Worm (Caenorhabditis elegans) whole organism, L1 larva: Measurements from ENCODE around the gene srw-29.

Experiments
- C16A3.4 ChIP-seq: fragments of 150-350 bp; optimal IDR thresholded peaks from 2 replicates; lab custom pipeline; 2014; ENCODE audit warnings: missing biosample characterization, missing genetic modification characterization
- C34B4.2 ChIP-seq: sonication (generic microtip); optimal IDR thresholded peaks from 2 replicates; lab custom pipeline; 2017; ENCODE audit warnings: mild to moderate bottlenecking, missing genetic modification characterization, missing compliant biosample characterization
- F16B12.6 ChIP-seq: fragments of 150-350 bp; optimal IDR thresholded peaks from 2 replicates; lab custom pipeline; 2014; ENCODE audit warnings: missing biosample characterization, missing genetic modification characterization
- Y116A8C.19 ChIP-seq: sonication (generic microtip); optimal IDR thresholded peaks from 2 replicates; lab custom pipeline; 2016; ENCODE audit warnings: missing compliant biosample characterization, missing genetic modification characterization, borderline replicate concordance
- aha-1 ChIP-seq: fragments of 150-350 bp; optimal IDR thresholded peaks from 2 replicates; lab custom pipeline; 2014; ENCODE audit warnings: missing biosample characterization, missing genetic modification characterization
- alr-1 ChIP-seq: fragments of 200-800 bp; sonication (Bioruptor generic); optimal IDR thresholded peaks from 2 replicates; lab custom pipeline; 2018; ENCODE audit warnings: borderline replicate concordance, mild to moderate bottlenecking, missing genetic modification characterization, missing compliant biosample characterization
- blmp-1 ChIP-seq: fragments of 150-350 bp; optimal IDR thresholded peaks from 2 replicates; lab custom pipeline; 2014; ENCODE audit warnings: missing biosample characterization, missing genetic modification characterization
- ceh-63 ChIP-seq: fragments of 200-800 bp; sonication (Bioruptor generic); optimal IDR thresholded peaks from 2 replicates; lab custom pipeline; 2018; ENCODE audit warnings: mild to moderate bottlenecking, missing genetic modification characterization, missing compliant biosample characterization
- ceh-82 ChIP-seq, 3 experiments: fragments of 150-350 bp in 1 of 3; sonication (generic microtip) in 2 of 3; optimal IDR thresholded peaks; 2 replicates each; lab custom pipeline; 2014 to 2017; ENCODE audit warnings: missing biosample characterization in 3 of 3, missing genetic modification characterization in 3 of 3
- dpl-1 ChIP-seq, 3 experiments: fragments of 150-350 bp in 2 of 3; sonication (generic microtip) in 1 of 3; optimal IDR thresholded peaks; 2 replicates each; lab custom pipeline; 2014 to 2017; ENCODE audit warnings: missing biosample characterization in 3 of 3, missing genetic modification characterization in 3 of 3, missing genetic modification reagents in 3 of 3
- dsc-1 ChIP-seq: sonication (generic microtip); optimal IDR thresholded peaks from 2 replicates; lab custom pipeline; 2016; ENCODE audit warnings: mild to moderate bottlenecking, missing genetic modification characterization, missing compliant biosample characterization
- egl-27 ChIP-seq, 2 experiments: fragments of 150-350 bp in 1 of 2; sonication (generic microtip); optimal IDR thresholded peaks; 3 replicates each; lab custom pipeline; 2017 to 2018; ENCODE audit warnings: missing biosample characterization in 2 of 2, missing genetic modification characterization in 2 of 2, missing genetic modification reagents in 2 of 2
- elt-3 ChIP-seq, 6 experiments: fragments of 150-350 bp in 1 of 6; sonication (generic microtip); optimal IDR thresholded peaks; 2 replicates each; lab custom pipeline; 2017 to 2018; ENCODE audit warnings: missing biosample characterization in 6 of 6, missing genetic modification characterization in 6 of 6, inconsistent platforms in 1 of 6
- grh-1 ChIP-seq: fragments of 200-800 bp; sonication (Bioruptor generic); IDR thresholded peaks from 2 replicates; pipeline ENCODE4 v1.3.6; 2022; ENCODE audit warnings: missing genetic modification reagents, missing genetic modification characterization, missing compliant biosample characterization
- hlh-17 ChIP-seq: fragments of 200-800 bp; sonication (Bioruptor generic); optimal IDR thresholded peaks from 2 replicates; lab custom pipeline; 2018; ENCODE audit warnings: missing genetic modification characterization, mild to moderate bottlenecking, missing compliant biosample characterization, moderate library complexity, borderline replicate concordance
- hlh-4 ChIP-seq: sonication (generic microtip); optimal IDR thresholded peaks from 2 replicates; lab custom pipeline; 2016; ENCODE audit warnings: mild to moderate bottlenecking, missing genetic modification characterization, missing compliant biosample characterization
- lin-15B ChIP-seq: fragments of 150-350 bp; sonication (generic microtip); optimal IDR thresholded peaks from 3 replicates; lab custom pipeline; 2014; ENCODE audit warnings: missing biosample characterization, missing genetic modification characterization
- lin-35 ChIP-seq, 2 experiments: fragments of 150-350 bp; optimal IDR thresholded peaks; 2 replicates each; lab custom pipeline; 2014; ENCODE audit warnings: missing biosample characterization in 2 of 2, missing genetic modification characterization in 2 of 2, missing genetic modification reagents in 2 of 2
- lin-39 ChIP-seq: fragments of 150-350 bp; optimal IDR thresholded peaks from 2 replicates; lab custom pipeline; 2014; ENCODE audit warnings: missing biosample characterization, missing genetic modification reagents, missing genetic modification characterization
- lir-3 ChIP-seq: sonication (generic microtip); optimal IDR thresholded peaks from 2 replicates; lab custom pipeline; 2016; ENCODE audit warnings: mild to moderate bottlenecking, missing genetic modification characterization, moderate library complexity, missing compliant biosample characterization; ENCODE audit not compliant: poor library complexity
- lsy-2 ChIP-seq, 2 experiments: fragments of 150-350 bp; optimal IDR thresholded peaks; 2 replicates each; lab custom pipeline; 2014; ENCODE audit warnings: missing biosample characterization in 2 of 2, missing genetic modification characterization in 2 of 2
- mef-2 ChIP-seq: fragments of 150-350 bp; optimal IDR thresholded peaks from 2 replicates; lab custom pipeline; 2014; ENCODE audit warnings: missing biosample characterization, missing genetic modification characterization
- nhr-71 ChIP-seq: sonication (generic microtip); optimal IDR thresholded peaks from 2 replicates; lab custom pipeline; 2016; ENCODE audit warnings: mild to moderate bottlenecking, missing genetic modification characterization, moderate library complexity, missing compliant biosample characterization
- nhr-76 ChIP-seq: sonication (generic microtip); optimal IDR thresholded peaks from 2 replicates; lab custom pipeline; 2017; ENCODE audit warnings: missing biosample characterization, missing genetic modification characterization
- nhr-84 ChIP-seq: sonication (generic microtip); optimal IDR thresholded peaks from 2 replicates; lab custom pipeline; 2017; ENCODE audit warnings: missing biosample characterization, missing genetic modification characterization
- nhr-90 ChIP-seq: sonication (generic microtip); optimal IDR thresholded peaks from 2 replicates; lab custom pipeline; 2016; ENCODE audit warnings: mild to moderate bottlenecking, missing genetic modification characterization, missing compliant biosample characterization; ENCODE audit not compliant: poor library complexity
- pqm-1 ChIP-seq: sonication (generic microtip); optimal IDR thresholded peaks from 3 replicates; lab custom pipeline; 2017; ENCODE audit warnings: missing biosample characterization, missing genetic modification characterization
- skn-1 ChIP-seq: fragments of 150-350 bp; optimal IDR thresholded peaks from 2 replicates; lab custom pipeline; 2014; ENCODE audit warnings: missing biosample characterization, missing genetic modification characterization
- snu-23 ChIP-seq: sonication (generic microtip); optimal IDR thresholded peaks from 2 replicates; lab custom pipeline; 2016; ENCODE audit warnings: missing genetic modification characterization, missing compliant biosample characterization
- sox-4 ChIP-seq: sonication (generic microtip); optimal IDR thresholded peaks from 2 replicates; lab custom pipeline; 2016; ENCODE audit warnings: missing genetic modification characterization, missing compliant biosample characterization
- sptf-1 ChIP-seq: fragments of 150-350 bp; optimal IDR thresholded peaks from 2 replicates; lab custom pipeline; 2014; ENCODE audit warnings: missing biosample characterization, missing genetic modification characterization
- sup-37 ChIP-seq: fragments of 200-800 bp; sonication (Bioruptor generic); optimal IDR thresholded peaks from 2 replicates; lab custom pipeline; 2018; ENCODE audit warnings: mild to moderate bottlenecking, missing genetic modification characterization, missing compliant biosample characterization
- swsn-7 ChIP-seq: sonication (generic microtip); optimal IDR thresholded peaks from 2 replicates; lab custom pipeline; 2016; ENCODE audit warnings: missing genetic modification characterization, missing compliant biosample characterization
- tbx-2 ChIP-seq: sonication (generic microtip); optimal IDR thresholded peaks from 2 replicates; lab custom pipeline; 2016; ENCODE audit warnings: missing genetic modification characterization, missing compliant biosample characterization
- tlp-1 ChIP-seq: fragments of 150-350 bp; optimal IDR thresholded peaks from 2 replicates; lab custom pipeline; 2014; ENCODE audit warnings: missing biosample characterization, missing genetic modification characterization
- unc-30 ChIP-seq: sonication (generic microtip); optimal IDR thresholded peaks from 2 replicates; lab custom pipeline; 2017; ENCODE audit warnings: missing biosample characterization, missing genetic modification characterization
- xbp-1 ChIP-seq: sonication (generic microtip); optimal IDR thresholded peaks from 2 replicates; lab custom pipeline; 2016; ENCODE audit warnings: missing genetic modification characterization, missing compliant biosample characterization
- ztf-4 ChIP-seq: fragments of 150-350 bp; optimal IDR thresholded peaks from 2 replicates; lab custom pipeline; 2014; ENCODE audit warnings: missing biosample characterization, missing genetic modification characterization

The srw-29 gene

DNA sequence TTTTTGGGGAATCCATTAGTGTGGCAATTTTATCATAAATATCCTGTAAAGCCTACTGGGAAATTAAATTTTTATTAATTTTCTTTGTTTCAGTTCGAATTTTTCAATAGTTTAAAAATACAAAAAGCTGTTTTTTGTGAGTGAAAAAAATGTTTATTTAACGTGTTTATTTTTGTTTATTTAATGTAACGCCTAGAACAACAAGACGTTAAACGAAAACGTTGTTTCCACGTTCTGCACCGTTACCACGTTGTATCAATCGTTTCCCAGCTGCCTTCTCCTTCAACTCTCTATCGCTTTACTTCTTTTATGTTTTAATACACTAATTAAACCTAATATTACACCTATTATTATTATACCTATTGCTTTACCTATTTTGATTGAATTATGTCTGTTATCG is 23.4 kb upstream of the srw-29 start, which contains the start of gene T08G3.13:
Gene T08G3.13 (plus strand): TSS at position 301 of the 400 bp plus-strand sequence.
- no peak for TF ChIP-seq C16A3.4 (tag; lab: Kevin White, UChicago)
- TF ChIP-seq sptf-1 (tag; lab: Kevin White, UChicago), result no peak
- TF ChIP-seq aha-1, result no peak
- no peak for TF ChIP-seq mef-2 (tag; lab: Kevin White, UChicago)
- TF ChIP-seq snu-23 (GFP tag; lab: Kevin White, UChicago), result no peak
- no peak for TF ChIP-seq grh-1 (GFP tag; lab: Robert Waterston, UW)
- TF ChIP-seq elt-3 (tag; optimal IDR thresholded peaks at IDR 0.05; lab: Kevin White, UChicago), result no peak
- TF ChIP-seq alr-1 (tag; lab: Kevin White, UChicago), result no peak
- TF ChIP-seq nhr-90, result no peak
- TF ChIP-seq Y116A8C.19, result no peak
- no peak for TF ChIP-seq sup-37 (GFP tag; lab: Kevin White, UChicago)
- no peak for TF ChIP-seq nhr-84 (tag; lab: Kevin White, UChicago)
- TF ChIP-seq, all 84 proteins: peak for 0

DNA sequence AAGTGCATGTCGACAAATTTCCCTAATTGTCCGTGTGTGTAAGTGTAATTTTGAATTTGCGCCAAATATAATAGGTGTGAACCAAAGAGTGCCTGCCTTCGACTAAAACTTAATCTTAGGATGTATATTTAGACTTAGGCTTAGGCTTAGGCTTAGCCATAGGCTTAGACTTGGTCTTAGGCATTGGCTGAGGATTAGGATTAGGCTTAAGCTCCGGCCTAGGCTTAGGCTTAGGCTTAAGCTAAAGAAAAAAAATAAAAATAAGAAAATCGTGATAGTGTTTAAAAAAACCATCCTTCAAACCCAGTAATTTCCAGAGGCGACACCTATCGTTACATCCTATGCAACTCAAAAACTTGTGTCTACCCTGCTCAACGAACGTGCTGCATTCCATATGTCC is 21.9 kb upstream of the srw-29 start:
- TF ChIP-seq Y116A8C.19 (no peak), ztf-4 (tag; lab: Kevin White, UChicago) (no peak), F16B12.6 (tag; lab: Kevin White, UChicago) (no peak)

DNA sequence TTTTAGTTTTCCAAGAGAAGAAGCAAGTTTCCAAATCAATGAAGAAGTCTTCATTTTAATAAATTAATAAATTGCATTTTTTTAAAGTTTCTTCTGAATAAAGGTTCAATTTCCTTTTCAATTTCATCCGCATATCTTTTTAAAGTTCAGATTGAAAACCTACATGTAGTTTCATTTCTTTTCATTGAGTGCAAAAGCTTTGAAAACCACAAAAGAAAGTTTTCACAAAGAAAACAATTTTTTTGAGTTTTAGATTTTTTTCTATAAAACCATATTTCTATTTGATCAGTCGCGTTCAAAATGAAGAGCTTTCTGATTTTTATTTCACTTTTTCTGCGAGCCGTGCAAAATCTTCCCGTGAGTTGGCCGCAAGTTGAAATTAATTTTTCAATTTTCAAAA is 21.3 kb upstream of the srw-29 start, which contains the start of gene T08G3.6:
Gene T08G3.6 (plus strand): TSS at position 301 of the 400 bp plus-strand sequence.
- TF ChIP-seq unc-30, result no peak
- TF ChIP-seq mef-2 (tag; lab: Kevin White, UChicago), result no peak
- no peak for TF ChIP-seq ztf-4 (tag; lab: Kevin White, UChicago)
- no peak for TF ChIP-seq nhr-90
- no peak for TF ChIP-seq ceh-82 (tag; optimal IDR thresholded peaks at IDR 0.05; lab: Kevin White, UChicago)
- no peak for TF ChIP-seq lir-3
- no peak for TF ChIP-seq sup-37 (GFP tag; lab: Kevin White, UChicago)
- TF ChIP-seq skn-1, result no peak
- no peak for TF ChIP-seq lin-35 (GFP tag; optimal IDR thresholded peaks at IDR 0.05; lab: Kevin White, UChicago)

DNA sequence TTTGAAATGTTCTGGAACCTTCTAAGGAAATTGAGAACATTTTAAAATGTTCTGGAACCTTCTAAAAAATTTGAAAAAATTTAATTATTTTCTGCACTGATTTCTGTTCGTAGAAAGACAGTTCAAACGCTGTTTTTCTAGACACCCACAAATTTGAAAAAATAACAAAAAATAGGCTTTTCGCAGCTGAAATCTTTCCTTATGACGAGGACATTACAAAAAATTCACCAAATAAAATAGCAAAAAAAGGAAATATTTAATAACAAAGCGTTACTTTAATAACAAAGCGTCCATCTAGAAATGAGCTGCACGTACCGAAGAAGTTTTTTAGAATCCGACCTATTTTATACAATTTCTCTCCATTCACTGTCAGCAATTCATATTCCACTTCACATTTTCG is 19.3 kb upstream of the srw-29 start, which contains the start of gene srh-141:
Gene srh-141 (plus strand): TSS at position 301 of the 400 bp plus-strand sequence.
- TF ChIP-seq xbp-1 (tag; lab: Kevin White, UChicago) (no peak), pqm-1 (tag; lab: Kevin White, UChicago) (no peak), aha-1 (no peak), ceh-82 (tag; optimal IDR thresholded peaks at IDR 0.05; lab: Kevin White, UChicago) (no peak), lsy-2 (tag; optimal IDR thresholded peaks at IDR 0.05; lab: Kevin White, UChicago) (no peak), egl-27 (tag; optimal IDR thresholded peaks at IDR 0.05; lab: Kevin White, UChicago) (no peak), lin-15B (no peak)

DNA sequence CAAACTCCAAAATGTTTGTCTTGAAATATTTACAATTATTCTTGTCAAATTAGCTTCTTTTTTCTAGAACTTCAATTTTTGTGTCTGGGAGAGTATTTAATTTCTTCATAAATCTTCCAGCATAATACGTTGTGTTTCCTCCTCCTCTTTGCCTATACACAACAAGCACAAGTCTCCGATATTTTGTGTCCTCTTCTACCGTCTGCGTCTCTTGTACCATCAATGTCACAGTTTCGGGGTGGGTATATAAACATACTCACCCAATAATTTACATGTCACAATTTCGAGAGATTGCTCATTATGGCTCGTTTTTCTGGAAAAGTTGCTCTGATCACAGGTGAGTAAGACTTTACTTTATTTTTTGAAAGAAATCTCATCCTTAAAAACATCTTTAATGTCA is 13.2 kb upstream of the srw-29 start, which contains the start of gene F26D2.15:
Gene F26D2.15 (plus strand): TSS at position 301 of the 400 bp plus-strand sequence.
- TF ChIP-seq lin-35 (GFP tag; optimal IDR thresholded peaks at IDR 0.05; lab: Kevin White, UChicago), result no peak
- TF ChIP-seq nhr-71 (tag; lab: Kevin White, UChicago), result no peak
- TF ChIP-seq unc-30, result no peak

DNA sequence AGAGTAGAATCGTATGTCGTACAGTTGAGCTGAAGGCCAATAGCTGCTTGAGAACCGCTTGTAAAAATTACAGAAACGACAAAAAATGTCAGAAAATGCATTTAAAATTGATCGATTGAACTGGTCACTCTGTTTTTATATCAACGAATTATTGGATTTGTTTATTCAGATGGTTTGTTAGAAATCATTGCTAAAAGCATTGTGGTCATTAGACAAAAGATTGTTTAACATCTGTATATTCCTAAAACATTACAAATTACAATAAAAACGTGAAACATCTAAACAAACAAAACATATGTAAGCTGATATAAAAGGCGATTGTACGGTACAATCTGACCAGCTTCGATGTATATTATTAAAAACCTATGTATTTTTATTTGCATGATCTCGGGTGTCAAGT is 11.2 kb upstream of the srw-29 start, which contains the start of the genes F26D2.13 and F26D2.14:
Gene F26D2.13 (minus strand): TSS at position 101 of the 400 bp plus-strand sequence.
Gene F26D2.14 (plus strand): TSS at position 346 of the 400 bp plus-strand sequence.
- TF ChIP-seq F16B12.6 (tag; lab: Kevin White, UChicago), result no peak
- no peak for TF ChIP-seq tlp-1 (tag; lab: Kevin White, UChicago)
- TF ChIP-seq blmp-1, result no peak
- TF ChIP-seq dpl-1 (GFP tag; optimal IDR thresholded peaks at IDR 0.05; lab: Kevin White, UChicago), result no peak
- no peak for TF ChIP-seq tbx-2 (tag; lab: Kevin White, UChicago)
- TF ChIP-seq hlh-4 (tag; lab: Kevin White, UChicago), result no peak
- no peak for TF ChIP-seq mef-2 (tag; lab: Kevin White, UChicago)
- no peak for TF ChIP-seq ceh-63 (GFP tag; lab: Kevin White, UChicago)
- no peak for TF ChIP-seq unc-30
- no peak for TF ChIP-seq swsn-7 (tag; lab: Kevin White, UChicago)
- TF ChIP-seq ztf-4 (tag; lab: Kevin White, UChicago), result no peak
- no peak for TF ChIP-seq lin-15B
- no peak for TF ChIP-seq dsc-1 (tag; lab: Kevin White, UChicago)
- no peak for TF ChIP-seq C16A3.4 (tag; lab: Kevin White, UChicago)
- no peak for TF ChIP-seq sox-4 (tag; lab: Kevin White, UChicago)
- TF ChIP-seq hlh-17 (GFP tag; lab: Kevin White, UChicago), result no peak
- no peak for TF ChIP-seq lin-35 (GFP tag; optimal IDR thresholded peaks at IDR 0.05; lab: Kevin White, UChicago)
- no peak for TF ChIP-seq lin-39 (tag; lab: Kevin White, UChicago)
- TF ChIP-seq C34B4.2 (tag; lab: Kevin White, UChicago), result no peak
- TF ChIP-seq nhr-76 (tag; lab: Kevin White, UChicago), result no peak
